Fruit fly (Drosophila melanogaster) whole organism, embryonic: ENCODE results near the gene CG8665.

Source experiments
- Abd-B ChIP-seq: fragments of 200-800 bp; sonication (Bioruptor generic); optimal IDR thresholded peaks from 2 replicates; lab custom pipeline; 2018; ENCODE audit warnings: missing biosample characterization, mild to moderate bottlenecking, missing genetic modification characterization, moderate library complexity
- BEAF-32 ChIP-seq: fragments of 200-800 bp; sonication (Bioruptor generic); optimal IDR thresholded peaks from 3 replicates; lab custom pipeline; 2017; ENCODE audit warnings: missing biosample characterization, missing genetic modification characterization, mild to moderate bottlenecking, moderate library complexity, missing genetic modification reagents
- Bgb ChIP-seq: fragments of 200-800 bp; sonication (Bioruptor generic); IDR thresholded peaks from 2 replicates; pipeline ENCODE4 v1.3.6; 2022; ENCODE audit warnings: missing biosample characterization, missing genetic modification characterization; ENCODE audit not compliant: partially characterized antibody
- Blimp-1 ChIP-seq: fragments of 200-800 bp; sonication (Bioruptor generic); optimal IDR thresholded peaks from 3 replicates; lab custom pipeline; 2018; ENCODE audit warnings: missing biosample characterization, missing genetic modification characterization, mild to moderate bottlenecking, moderate library complexity, missing genetic modification reagents
- CG10267 ChIP-seq: fragments of 200-800 bp; sonication (Bioruptor generic); optimal IDR thresholded peaks from 2 replicates; lab custom pipeline; 2018; ENCODE audit warnings: missing biosample characterization, mild to moderate bottlenecking, missing genetic modification characterization, moderate library complexity
- CG10321 ChIP-seq: fragments of 200-800 bp; sonication (Bioruptor generic); IDR thresholded peaks from 2 replicates; pipeline ENCODE4 v1.3.6; 2022; ENCODE audit warnings: missing biosample characterization, missing genetic modification characterization
- CG10959 ChIP-seq: fragments of 200-800 bp; sonication (Bioruptor generic); IDR thresholded peaks from 2 replicates; pipeline ENCODE4 v1.3.6; 2022; ENCODE audit warnings: missing biosample characterization, missing genetic modification characterization
- CG12942 ChIP-seq: fragments of 200-800 bp; sonication (Bioruptor generic); optimal IDR thresholded peaks from 3 replicates; lab custom pipeline; 2016; ENCODE audit warnings: missing biosample characterization, missing genetic modification characterization
- CG13287 ChIP-seq: fragments of 200-800 bp; sonication (Bioruptor generic); IDR thresholded peaks from 2 replicates; pipeline ENCODE4 v1.3.6; 2022; ENCODE audit warnings: missing biosample characterization, missing genetic modification characterization; ENCODE audit not compliant: partially characterized antibody
- CG14860 ChIP-seq: fragments of 200-800 bp; sonication (Bioruptor generic); IDR thresholded peaks from 3 replicates; pipeline ENCODE4 v1.3.6; 2022; ENCODE audit warnings: missing biosample characterization, missing genetic modification characterization; ENCODE audit not compliant: partially characterized antibody
- CG1603 ChIP-seq: fragments of 200-800 bp; sonication (Bioruptor generic); optimal IDR thresholded peaks from 2 replicates; lab custom pipeline; 2019; ENCODE audit warnings: missing biosample characterization, mild to moderate bottlenecking, missing genetic modification characterization, moderate library complexity
- CG17385 ChIP-seq: fragments of 200-800 bp; sonication (Bioruptor generic); optimal IDR thresholded peaks from 3 replicates; lab custom pipeline; 2018; ENCODE audit warnings: missing biosample characterization, mild to moderate bottlenecking, missing genetic modification characterization
- CG2116 ChIP-seq: fragments of 200-800 bp; sonication (Bioruptor generic); optimal IDR thresholded peaks from 3 replicates; lab custom pipeline; 2018; ENCODE audit warnings: missing biosample characterization, mild to moderate bottlenecking, missing genetic modification characterization
- CG2199 ChIP-seq: fragments of 200-800 bp; sonication (Bioruptor generic); IDR thresholded peaks from 3 replicates; pipeline ENCODE4 v1.3.6; 2022; ENCODE audit warnings: missing biosample characterization, missing genetic modification characterization
- CG33213 ChIP-seq: fragments of 200-800 bp; sonication (Bioruptor generic); optimal IDR thresholded peaks from 3 replicates; lab custom pipeline; 2016; ENCODE audit warnings: missing biosample characterization, missing genetic modification characterization
- CG5180 ChIP-seq: fragments of 200-800 bp; sonication (Bioruptor generic); optimal IDR thresholded peaks from 3 replicates; lab custom pipeline; 2017; ENCODE audit warnings: missing biosample characterization, missing genetic modification characterization, mild to moderate bottlenecking, moderate library complexity, missing genetic modification reagents
- CTCF ChIP-seq: fragments of 200-800 bp; sonication (Bioruptor generic); optimal IDR thresholded peaks from 2 replicates; lab custom pipeline; 2017; ENCODE audit warnings: missing biosample characterization, mild to moderate bottlenecking, missing genetic modification characterization, moderate library complexity
- Dp ChIP-seq: fragments of 200-800 bp; sonication (Bioruptor generic); optimal IDR thresholded peaks from 2 replicates; lab custom pipeline; 2018; ENCODE audit warnings: missing biosample characterization, mild to moderate bottlenecking, missing genetic modification characterization, moderate library complexity
- Elba2 ChIP-seq: fragments of 200-800 bp; sonication (Bioruptor generic); optimal IDR thresholded peaks from 3 replicates; lab custom pipeline; 2016; ENCODE audit warnings: missing biosample characterization, missing genetic modification characterization
- Ets65A ChIP-seq: fragments of 200-800 bp; sonication (Bioruptor generic); peaks from one replicate; lab custom pipeline; 2016; ENCODE audit warnings: missing biosample characterization, missing genetic modification characterization
- Ets97D ChIP-seq: fragments of 200-800 bp; sonication (Bioruptor generic); optimal IDR thresholded peaks from 3 replicates; lab custom pipeline; 2016; ENCODE audit warnings: missing biosample characterization, missing genetic modification characterization
- HmgZ ChIP-seq: fragments of 200-800 bp; sonication (Bioruptor generic); optimal IDR thresholded peaks from 2 replicates; lab custom pipeline; 2018; ENCODE audit warnings: missing biosample characterization, mild to moderate bottlenecking, missing genetic modification characterization
- Hmr ChIP-seq: fragments of 200-800 bp; sonication (Bioruptor generic); optimal IDR thresholded peaks from 3 replicates; lab custom pipeline; 2017; ENCODE audit warnings: mild to moderate bottlenecking, missing biosample characterization, missing genetic modification reagents, missing genetic modification characterization
- Lhr ChIP-seq: fragments of 200-800 bp; sonication (Bioruptor generic); optimal IDR thresholded peaks from 3 replicates; lab custom pipeline; 2017; ENCODE audit warnings: mild to moderate bottlenecking, missing biosample characterization, missing genetic modification reagents, missing genetic modification characterization
- Myb ChIP-seq: fragments of 200-800 bp; sonication (Bioruptor generic); optimal IDR thresholded peaks from 2 replicates; lab custom pipeline; 2016; ENCODE audit warnings: missing biosample characterization, missing genetic modification characterization
- Pdp1 ChIP-seq, 2 experiments: fragments of 200-800 bp; sonication (Bioruptor generic); optimal IDR thresholded peaks; 3 replicates each; lab custom pipeline; 2016; ENCODE audit warnings: missing biosample characterization in 2 of 2, missing genetic modification characterization in 2 of 2, mild to moderate bottlenecking in 1 of 2, moderate library complexity in 1 of 2
- Sry-δ ChIP-seq: fragments of 200-800 bp; sonication (Bioruptor generic); optimal IDR thresholded peaks from 2 replicates; lab custom pipeline; 2016; ENCODE audit warnings: missing biosample characterization, missing genetic modification characterization
- YL-1 ChIP-seq: fragments of 200-800 bp; sonication (Bioruptor generic); optimal IDR thresholded peaks from 3 replicates; lab custom pipeline; 2017; ENCODE audit warnings: missing biosample characterization, mild to moderate bottlenecking, missing genetic modification characterization
- dati ChIP-seq: fragments of 200-800 bp; sonication (Bioruptor generic); IDR thresholded peaks from 2 replicates; pipeline ENCODE4 v1.3.6; 2022; ENCODE audit warnings: missing biosample characterization, missing genetic modification characterization
- dpn ChIP-seq, 2 experiments: fragments of 200-800 bp; sonication (Bioruptor generic); optimal IDR thresholded peaks; 3 replicates each; lab custom pipeline; 2016; ENCODE audit warnings: missing biosample characterization in 2 of 2, missing genetic modification characterization in 2 of 2
- dysf ChIP-seq: fragments of 200-800 bp; sonication (Bioruptor generic); IDR thresholded peaks from 3 replicates; pipeline ENCODE4 v1.3.6; 2022; ENCODE audit warnings: missing biosample characterization, missing genetic modification characterization
- ewg ChIP-seq: fragments of 200-800 bp; sonication (Bioruptor generic); optimal IDR thresholded peaks from 3 replicates; lab custom pipeline; 2017; ENCODE audit warnings: mild to moderate bottlenecking, missing biosample characterization, missing genetic modification reagents, missing genetic modification characterization
- exex ChIP-seq: fragments of 200-800 bp; sonication (Bioruptor generic); optimal IDR thresholded peaks from 4 replicates; lab custom pipeline; 2018; ENCODE audit warnings: missing biosample characterization, mild to moderate bottlenecking, missing genetic modification characterization, moderate library complexity
- gfzf ChIP-seq: fragments of 200-800 bp; sonication (Bioruptor generic); optimal IDR thresholded peaks from 2 replicates; lab custom pipeline; 2016; ENCODE audit warnings: missing biosample characterization, mild to moderate bottlenecking, missing genetic modification characterization, moderate library complexity
- ham ChIP-seq: fragments of 200-800 bp; sonication (Bioruptor generic); IDR thresholded peaks from 2 replicates; pipeline ENCODE4 v1.3.6; 2022; ENCODE audit warnings: missing biosample characterization, missing genetic modification characterization
- hbn ChIP-seq: fragments of 200-800 bp; sonication (Bioruptor generic); IDR thresholded peaks from 2 replicates; pipeline ENCODE4 v1.3.6; 2022; ENCODE audit warnings: missing biosample characterization, missing genetic modification characterization; ENCODE audit not compliant: partially characterized antibody
- her ChIP-seq: fragments of 200-800 bp; sonication (Bioruptor generic); optimal IDR thresholded peaks from 2 replicates; lab custom pipeline; 2016; ENCODE audit warnings: missing biosample characterization, missing genetic modification characterization
- insv ChIP-seq, 2 experiments: fragments of 200-800 bp; sonication (Bioruptor generic); optimal IDR thresholded peaks; 3 replicates each; lab custom pipeline; 2016 to 2018; ENCODE audit warnings: missing biosample characterization in 2 of 2, missing genetic modification characterization in 2 of 2
- nau ChIP-seq: fragments of 200-800 bp; sonication (Bioruptor generic); optimal IDR thresholded peaks from 3 replicates; lab custom pipeline; 2017; ENCODE audit warnings: missing biosample characterization, mild to moderate bottlenecking, missing genetic modification characterization, missing genetic modification reagents
- odd ChIP-seq: fragments of 200-800 bp; sonication (Bioruptor generic); optimal IDR thresholded peaks from 2 replicates; lab custom pipeline; 2017; ENCODE audit warnings: missing biosample characterization, mild to moderate bottlenecking, missing genetic modification characterization
- pita ChIP-seq: fragments of 200-800 bp; sonication (Bioruptor generic); optimal IDR thresholded peaks from 2 replicates; lab custom pipeline; 2017; ENCODE audit warnings: missing biosample characterization, mild to moderate bottlenecking, missing genetic modification characterization
- pzg ChIP-seq: fragments of 200-800 bp; sonication (Bioruptor generic); optimal IDR thresholded peaks from 3 replicates; lab custom pipeline; 2018; ENCODE audit warnings: missing biosample characterization, mild to moderate bottlenecking, missing genetic modification characterization, moderate library complexity
- salm ChIP-seq: fragments of 200-800 bp; sonication (Bioruptor generic); optimal IDR thresholded peaks from 2 replicates; lab custom pipeline; 2018; ENCODE audit warnings: missing biosample characterization, mild to moderate bottlenecking, missing genetic modification characterization
- stwl ChIP-seq: fragments of 200-800 bp; sonication (Bioruptor generic); optimal IDR thresholded peaks from 3 replicates; lab custom pipeline; 2018; ENCODE audit warnings: missing biosample characterization, mild to moderate bottlenecking, missing genetic modification characterization, moderate library complexity
- sug ChIP-seq: fragments of 200-800 bp; optimal IDR thresholded peaks from 2 replicates; lab custom pipeline; 2019; ENCODE audit warnings: missing biosample characterization, mild to moderate bottlenecking, missing genetic modification characterization, moderate library complexity
- vfl ChIP-seq: fragments of 200-800 bp; sonication (Bioruptor generic); optimal IDR thresholded peaks from 2 replicates; lab custom pipeline; 2016; ENCODE audit warnings: missing biosample characterization, missing genetic modification characterization

The CG8665 gene

DNA sequence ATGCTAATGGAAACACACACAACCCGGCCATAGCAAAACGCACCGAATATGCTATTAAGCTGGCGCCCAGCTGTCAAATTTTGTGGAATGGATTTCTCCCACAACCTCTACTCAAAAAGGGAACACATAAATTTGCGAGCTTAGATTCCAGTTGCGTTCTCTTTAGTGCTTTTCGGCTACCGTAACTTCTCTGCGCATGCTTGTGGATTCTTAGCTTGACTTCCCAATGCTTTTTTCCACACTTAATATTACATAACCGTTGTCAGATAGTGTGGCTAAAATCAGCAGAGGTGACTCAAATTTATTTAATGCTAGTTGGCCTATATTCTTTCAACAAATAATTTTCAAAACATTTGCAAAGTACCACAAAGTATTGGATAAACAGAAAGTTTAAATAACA lies 10.4 kb downstream of the CG8665 start:
- TF ChIP-seq Elba2 (GFP tag; lab: Kevin White, UChicago), result no peak
- peak; percentile 74 for TF ChIP-seq ewg (GFP tag; lab: Kevin White, UChicago)
- TF ChIP-seq CG12942 (GFP tag; lab: Kevin White, UChicago), result no peak
- TF ChIP-seq Pdp1 (GFP tag; optimal IDR thresholded peaks at IDR 0.05; lab: Kevin White, UChicago), result peak in 1 of 2 experiments; percentile 91
- TF ChIP-seq CG10959, result no peak
- TF ChIP-seq dysf (GFP tag; lab: Robert Waterston, UW), result no peak
- no peak for TF ChIP-seq CG14860
- TF ChIP-seq Ets65A, result peak; percentile 67

DNA sequence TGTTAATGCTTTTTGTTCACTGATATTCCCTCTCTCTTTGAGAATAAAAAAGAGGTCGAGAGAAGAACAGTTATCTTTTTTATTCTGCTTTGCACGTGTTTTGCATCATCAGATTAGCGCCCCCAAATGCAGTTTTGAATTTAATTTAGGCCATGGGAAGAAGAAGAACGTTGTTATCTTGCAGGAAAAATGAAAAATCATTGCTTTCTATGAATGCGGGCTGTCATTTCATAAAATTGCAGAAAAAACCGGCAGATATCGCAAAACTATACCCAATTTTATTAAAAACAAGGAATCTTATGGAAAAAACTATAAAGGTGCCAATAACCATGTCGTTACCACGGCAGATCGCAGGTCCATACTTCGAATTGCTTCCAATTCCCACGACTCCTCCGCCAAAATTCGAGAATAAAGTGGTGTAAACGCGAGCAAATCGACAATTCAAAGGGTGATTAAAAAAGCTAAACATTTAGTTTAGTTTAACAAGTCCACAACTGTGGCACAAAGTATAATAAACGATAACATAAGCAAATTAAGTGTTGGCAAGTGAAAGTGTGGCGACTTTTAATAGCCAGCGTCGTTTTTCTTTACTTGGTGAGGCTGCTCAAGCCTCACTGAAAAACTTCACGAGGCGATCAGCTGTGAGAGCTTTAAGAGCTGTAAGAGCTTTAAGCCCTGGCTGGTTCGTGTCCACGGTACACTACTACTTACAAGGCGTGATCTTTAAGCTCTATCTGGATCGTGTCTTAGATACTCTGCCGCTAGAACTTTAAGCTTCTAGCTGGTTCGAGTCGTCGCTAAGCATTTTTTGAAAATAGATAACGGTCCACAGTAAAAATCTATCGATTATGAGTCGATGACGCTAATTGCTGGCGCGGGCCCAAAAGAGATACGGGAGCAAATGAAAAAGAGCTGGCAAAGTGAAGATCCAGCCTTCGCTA lies 26.0 kb downstream of the CG8665 start:
- TF ChIP-seq ham (no peak), Abd-B (GFP tag; lab: Kevin White, UChicago) (no peak), Sry-δ (GFP tag; lab: Kevin White, UChicago) (peak; percentile 14), gfzf (GFP tag; lab: Kevin White, UChicago) (peak; percentile 29), sug (tag; lab: Kevin White, UChicago) (no peak), CG33213 (GFP tag; lab: Kevin White, UChicago) (peak; percentile 35), exex (peak; percentile 21), salm (tag; lab: Kevin White, UChicago) (no peak), Ets97D (GFP tag; lab: Kevin White, UChicago) (peak; percentile 5), dati (GFP tag; lab: Robert Waterston, UW) (no peak), BEAF-32 (GFP tag; lab: Kevin White, UChicago) (peak; percentile 25), dysf (GFP tag; lab: Robert Waterston, UW) (no peak), CG5180 (GFP tag; lab: Kevin White, UChicago) (no peak), CG17385 (peak; percentile 56), YL-1 (GFP tag; lab: Kevin White, UChicago) (no peak), stwl (tag; lab: Kevin White, UChicago) (peak; percentile 47), Blimp-1 (peak; percentile 85), CG1603 (tag; lab: Kevin White, UChicago) (peak; percentile 4), CTCF (GFP tag; lab: Kevin White, UChicago) (peak; percentile 70), pzg (GFP tag; lab: Kevin White, UChicago) (peak; percentile 38), insv (GFP tag; optimal IDR thresholded peaks at IDR 0.05; lab: Kevin White, UChicago) (no peak), CG13287 (GFP tag; lab: Robert Waterston, UW) (peak; percentile 78; the same call in 1 of the 2 replicates), CG2199 (GFP tag; lab: Robert Waterston, UW) (0 out of 3 replicates have a peak, but pooled peaks have one; percentile 62), Lhr (GFP tag; lab: Kevin White, UChicago) (peak; percentile 87), Hmr (GFP tag; lab: Kevin White, UChicago) (peak; percentile 68), HmgZ (tag; lab: Kevin White, UChicago) (peak; percentile 49), nau (no peak), CG2116 (GFP tag; lab: Kevin White, UChicago) (peak; percentile 12), CG14860 (0 out of 3 replicates have a peak, but pooled peaks have one; percentile 24), dpn (GFP tag; optimal IDR thresholded peaks at IDR 0.05; lab: Kevin White, UChicago) (no peak), Dp (GFP tag; lab: Kevin White, UChicago) (peak; percentile 50), her (GFP tag; lab: Kevin White, UChicago) (no peak), odd (GFP tag; lab: Kevin White, UChicago) (no peak), CG10267 (peak; percentile 16), Myb (peak; percentile 97), hbn (GFP tag; lab: Robert Waterston, UW) (no peak), pita (GFP tag; lab: Kevin White, UChicago) (peak; percentile 87), Bgb (no peak), CG10321 (GFP tag; lab: Robert Waterston, UW) (no peak), vfl (GFP tag; lab: Kevin White, UChicago) (no peak)
